Worm (Caenorhabditis elegans) whole organism, late embryonic: ENCODE measurements around the gene cyn-10.
A peak's percentile ranks its signal among the peaks of the same experiment; 100 is the strongest.

ENCODE experiments used
- C08G9.2 ChIP-seq: sonication (generic microtip); optimal IDR thresholded peaks from 2 replicates; lab custom pipeline; 2016; ENCODE audit warnings: mild to moderate bottlenecking, missing genetic modification characterization, moderate library complexity, missing compliant biosample characterization
- C38D4.7 ChIP-seq: fragments of 200-800 bp; sonication (Bioruptor generic); optimal IDR thresholded peaks from 2 replicates; lab custom pipeline; 2018; ENCODE audit warnings: mild to moderate bottlenecking, missing genetic modification characterization, moderate library complexity, missing compliant biosample characterization
- F13H6.1 ChIP-seq: sonication (generic microtip); optimal IDR thresholded peaks from 2 replicates; lab custom pipeline; 2016; ENCODE audit warnings: missing genetic modification characterization, missing compliant biosample characterization
- K09A11.1 ChIP-seq: sonication (generic microtip); optimal IDR thresholded peaks from 2 replicates; lab custom pipeline; 2017; ENCODE audit warnings: antibody characterized with exemption, mild to moderate bottlenecking, missing genetic modification characterization, missing compliant biosample characterization; ENCODE audit not compliant: insufficient read depth
- Y22D7AL.16 ChIP-seq: sonication (generic microtip); optimal IDR thresholded peaks from 2 replicates; lab custom pipeline; 2016; ENCODE audit warnings: missing genetic modification characterization, missing compliant biosample characterization
- ahr-1 ChIP-seq: sonication (generic microtip); optimal IDR thresholded peaks from 2 replicates; lab custom pipeline; 2016; ENCODE audit warnings: missing genetic modification characterization, missing compliant biosample characterization
- ama-1 ChIP-seq: fragments of 150-350 bp; optimal IDR thresholded peaks from 2 replicates; lab custom pipeline; 2014
- ceh-18 ChIP-seq: sonication (generic microtip); optimal IDR thresholded peaks from 2 replicates; lab custom pipeline; 2016; ENCODE audit warnings: missing genetic modification characterization, missing compliant biosample characterization
- ceh-19 ChIP-seq: fragments of 200-800 bp; sonication (Bioruptor generic); optimal IDR thresholded peaks from 2 replicates; lab custom pipeline; 2018; ENCODE audit warnings: mild to moderate bottlenecking, missing genetic modification characterization, missing compliant biosample characterization
- ceh-2 ChIP-seq: sonication (generic microtip); optimal IDR thresholded peaks from 2 replicates; lab custom pipeline; 2016; ENCODE audit warnings: missing genotype, missing genetic modification characterization, missing compliant biosample characterization
- ceh-22 ChIP-seq: sonication (generic microtip); optimal IDR thresholded peaks from 2 replicates; lab custom pipeline; 2017; ENCODE audit warnings: missing biosample characterization, missing genetic modification characterization
- ceh-24 ChIP-seq: sonication (generic microtip); optimal IDR thresholded peaks from 2 replicates; lab custom pipeline; 2016; ENCODE audit warnings: mild to moderate bottlenecking, missing genetic modification characterization, missing compliant biosample characterization
- ceh-45 ChIP-seq: fragments of 200-800 bp; sonication (Bioruptor generic); IDR thresholded peaks from 2 replicates; pipeline ENCODE4 v1.3.6; 2022; ENCODE audit warnings: missing genetic modification reagents, missing genetic modification characterization, missing compliant biosample characterization
- ceh-6 ChIP-seq: fragments of 200-800 bp; sonication (Bioruptor generic); optimal IDR thresholded peaks from 2 replicates; lab custom pipeline; 2018; ENCODE audit warnings: mild to moderate bottlenecking, missing genetic modification characterization, missing compliant biosample characterization
- ceh-9 ChIP-seq: sonication (generic microtip); optimal IDR thresholded peaks from 2 replicates; lab custom pipeline; 2016; ENCODE audit warnings: mild to moderate bottlenecking, missing genetic modification characterization, inconsistent platforms, missing compliant biosample characterization
- che-1 ChIP-seq: sonication (generic microtip); optimal IDR thresholded peaks from 2 replicates; lab custom pipeline; 2016; ENCODE audit warnings: mild to moderate bottlenecking, missing genetic modification characterization, missing compliant biosample characterization
- dmd-4 ChIP-seq: sonication (generic microtip); optimal IDR thresholded peaks from 2 replicates; lab custom pipeline; 2016; ENCODE audit warnings: borderline replicate concordance, missing genetic modification characterization, missing compliant biosample characterization
- dve-1 ChIP-seq: sonication (generic microtip); optimal IDR thresholded peaks from 2 replicates; lab custom pipeline; 2017; ENCODE audit warnings: antibody characterized with exemption, mild to moderate bottlenecking, missing genetic modification characterization, missing compliant biosample characterization
- elt-2 ChIP-seq: sonication (generic microtip); optimal IDR thresholded peaks from 2 replicates; lab custom pipeline; 2016; ENCODE audit warnings: missing genetic modification reagents, missing genetic modification characterization, missing compliant biosample characterization
- ets-4 ChIP-seq: sonication (generic microtip); optimal IDR thresholded peaks from 2 replicates; lab custom pipeline; 2016; ENCODE audit warnings: missing genetic modification characterization, missing compliant biosample characterization
- fax-1 ChIP-seq: sonication (generic microtip); optimal IDR thresholded peaks from 2 replicates; lab custom pipeline; 2016; ENCODE audit warnings: missing genotype, missing genetic modification characterization, missing compliant biosample characterization
- fkh-10 ChIP-seq: fragments of 150-350 bp; optimal IDR thresholded peaks from 2 replicates; lab custom pipeline; 2014; ENCODE audit warnings: missing biosample characterization, missing genetic modification reagents, missing genetic modification characterization
- gmeb-2 ChIP-seq: sonication (generic microtip); optimal IDR thresholded peaks from 2 replicates; lab custom pipeline; 2016; ENCODE audit warnings: missing genetic modification characterization, inconsistent platforms, missing compliant biosample characterization
- hlh-13 ChIP-seq: fragments of 200-800 bp; sonication (Bioruptor generic); optimal IDR thresholded peaks from 2 replicates; lab custom pipeline; 2018; ENCODE audit warnings: mild to moderate bottlenecking, missing genetic modification characterization, missing compliant biosample characterization
- hlh-15 ChIP-seq: sonication (generic microtip); optimal IDR thresholded peaks from 2 replicates; lab custom pipeline; 2016; ENCODE audit warnings: missing genetic modification characterization, missing compliant biosample characterization
- hlh-30 ChIP-seq: sonication (generic microtip); optimal IDR thresholded peaks from 2 replicates; lab custom pipeline; 2017; ENCODE audit warnings: antibody characterized with exemption, missing genetic modification characterization, missing compliant biosample characterization; ENCODE audit not compliant: insufficient read depth
- hlh-8 ChIP-seq: sonication (generic microtip); optimal IDR thresholded peaks from 2 replicates; lab custom pipeline; 2016; ENCODE audit warnings: missing genotype, missing genetic modification characterization, missing compliant biosample characterization
- lin-11 ChIP-seq: fragments of 200-800 bp; sonication (Bioruptor generic); optimal IDR thresholded peaks from 2 replicates; lab custom pipeline; 2018; ENCODE audit warnings: mild to moderate bottlenecking, missing genetic modification characterization, missing compliant biosample characterization
- nhr-232 ChIP-seq: sonication (generic microtip); optimal IDR thresholded peaks from 2 replicates; lab custom pipeline; 2016; ENCODE audit warnings: missing genetic modification characterization, missing compliant biosample characterization
- pag-3 ChIP-seq: sonication (generic microtip); optimal IDR thresholded peaks from 2 replicates; lab custom pipeline; 2016; ENCODE audit warnings: missing compliant biosample characterization, missing genetic modification characterization, borderline replicate concordance
- pat-9 ChIP-seq: fragments of 200-800 bp; sonication (Bioruptor generic); optimal IDR thresholded peaks from 2 replicates; lab custom pipeline; 2018; ENCODE audit warnings: mild to moderate bottlenecking, missing genetic modification characterization, moderate library complexity, missing compliant biosample characterization
- pax-1 ChIP-seq: fragments of 150-350 bp; optimal IDR thresholded peaks from 2 replicates; lab custom pipeline; 2014; ENCODE audit warnings: missing biosample characterization, missing genetic modification characterization
- pha-2 ChIP-seq: sonication (generic microtip); optimal IDR thresholded peaks from 2 replicates; lab custom pipeline; 2017; ENCODE audit warnings: mild to moderate bottlenecking, missing genetic modification characterization, missing compliant biosample characterization
- pqm-1 ChIP-seq: sonication (generic microtip); optimal IDR thresholded peaks from 2 replicates; lab custom pipeline; 2016; ENCODE audit warnings: missing genetic modification characterization, missing compliant biosample characterization
- rnt-1 ChIP-seq: sonication (generic microtip); optimal IDR thresholded peaks from 2 replicates; lab custom pipeline; 2016; ENCODE audit warnings: missing genetic modification characterization, missing compliant biosample characterization
- sdc-2 ChIP-seq: sonication (generic microtip); optimal IDR thresholded peaks from 2 replicates; lab custom pipeline; 2016; ENCODE audit warnings: missing genotype, missing genetic modification characterization, missing compliant biosample characterization
- sox-4 ChIP-seq: sonication (generic microtip); optimal IDR thresholded peaks from 2 replicates; lab custom pipeline; 2017; ENCODE audit warnings: mild to moderate bottlenecking, missing genetic modification characterization, inconsistent platforms, missing compliant biosample characterization
- syd-9 ChIP-seq: sonication (generic microtip); optimal IDR thresholded peaks from 2 replicates; lab custom pipeline; 2016; ENCODE audit warnings: mild to moderate bottlenecking, missing genetic modification characterization, moderate library complexity, missing compliant biosample characterization
- tbx-2 ChIP-seq: sonication (generic microtip); optimal IDR thresholded peaks from 2 replicates; lab custom pipeline; 2016; ENCODE audit warnings: missing genetic modification characterization, missing compliant biosample characterization
- tbx-7 ChIP-seq: sonication (generic microtip); optimal IDR thresholded peaks from 2 replicates; lab custom pipeline; 2016; ENCODE audit warnings: missing genotype, missing genetic modification characterization, missing compliant biosample characterization
- unc-3 ChIP-seq, 2 experiments: fragments of 200-800 bp in 1 of 2; sonication (Bioruptor generic) in 1 of 2; sonication (generic microtip) in 1 of 2; conservative IDR thresholded peaks in 1 of 2; optimal IDR thresholded peaks in 1 of 2; 2 replicates each; pipeline versions ENCODE4 v1.3.6 to Lab custom; 2016 to 2022; ENCODE audit warnings: missing compliant biosample characterization in 2 of 2, missing genetic modification characterization in 2 of 2, missing genetic modification reagents in 1 of 2
- unc-42 ChIP-seq: sonication (generic microtip); optimal IDR thresholded peaks from 2 replicates; lab custom pipeline; 2016; ENCODE audit warnings: missing genotype, missing genetic modification characterization, missing compliant biosample characterization
- unc-55 ChIP-seq: sonication (generic microtip); optimal IDR thresholded peaks from 2 replicates; lab custom pipeline; 2017; ENCODE audit warnings: missing biosample characterization, missing genetic modification reagents, missing genetic modification characterization
- unc-86 ChIP-seq: sonication (generic microtip); optimal IDR thresholded peaks from 2 replicates; lab custom pipeline; 2016; ENCODE audit warnings: missing genetic modification characterization, missing compliant biosample characterization

cyn-10 gene

DNA sequence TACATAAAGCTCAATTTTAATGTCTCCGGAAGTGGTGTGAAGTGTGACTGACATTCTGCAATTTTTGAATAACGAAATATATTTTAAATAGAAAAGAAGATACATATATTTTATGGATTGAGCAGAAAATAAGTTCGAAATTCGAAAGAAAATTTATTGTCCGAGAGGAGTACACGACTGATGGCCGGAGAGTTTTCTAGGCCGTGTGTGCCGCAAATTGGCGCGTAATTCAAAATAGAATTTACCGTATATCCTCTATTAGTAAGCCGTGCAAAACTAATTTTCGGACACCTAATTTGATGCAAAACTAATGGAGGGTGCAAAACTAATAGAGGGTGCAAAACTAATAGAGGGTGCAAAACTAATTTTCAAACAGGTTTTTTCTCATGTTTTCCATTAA lies at the start of gene cyn-10 (continued):
- TF ChIP-seq sox-4 (tag; lab: Kevin White, UChicago) (no peak), hlh-15 (tag; lab: Kevin White, UChicago) (no peak), hlh-13 (peak; percentile 44), C38D4.7 (GFP tag; lab: Kevin White, UChicago) (no peak), unc-3 (GFP tag; conservative IDR thresholded peaks at IDR 0.05; lab: Robert Waterston, UW) (peak; percentile 61), unc-3 (tag; optimal IDR thresholded peaks at IDR 0.05; lab: Kevin White, UChicago) (peak; percentile 21), fax-1 (tag; lab: Kevin White, UChicago) (peak; percentile 69), gmeb-2 (tag; lab: Kevin White, UChicago) (peak; percentile 50), ceh-22 (tag; lab: Kevin White, UChicago) (no peak), F13H6.1 (tag; lab: Kevin White, UChicago) (peak; percentile 29), dve-1 (tag; lab: Kevin White, UChicago) (no peak), ceh-45 (no peak), hlh-8 (tag; lab: Kevin White, UChicago) (peak; percentile 91), rnt-1 (tag; lab: Kevin White, UChicago) (peak; percentile 80), ama-1 (lab: Kevin White, UChicago) (no peak), K09A11.1 (tag; lab: Kevin White, UChicago) (no peak)

DNA sequence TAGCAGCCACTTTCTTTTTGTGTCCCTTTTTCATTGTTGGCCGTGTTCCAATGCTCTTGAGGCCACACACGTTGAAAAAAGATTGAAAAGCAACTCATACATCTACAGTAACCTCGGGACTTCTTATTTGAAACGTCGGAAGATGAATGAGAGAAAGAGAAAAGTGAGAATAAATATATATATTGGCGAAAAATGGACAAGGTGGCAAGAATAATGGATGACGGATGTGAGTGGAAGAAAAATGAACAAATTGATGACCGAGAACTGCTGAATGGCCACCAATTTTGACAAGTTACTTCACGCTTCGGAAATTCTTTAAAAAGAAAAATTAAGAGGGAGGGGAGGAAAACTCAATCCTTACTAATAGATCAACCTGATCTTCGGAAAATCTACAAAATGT lies 45.0 kb upstream of the cyn-10 start:
- TF ChIP-seq unc-42 (tag; lab: Kevin White, UChicago) (no peak), nhr-232 (tag; lab: Kevin White, UChicago) (no peak), ceh-2 (no peak), ceh-24 (tag; lab: Kevin White, UChicago) (no peak), fkh-10 (GFP tag; lab: Kevin White, UChicago) (no peak), sdc-2 (tag; lab: Kevin White, UChicago) (no peak), ceh-19 (GFP tag; lab: Kevin White, UChicago) (no peak), dmd-4 (tag; lab: Kevin White, UChicago) (no peak), lin-11 (tag; lab: Kevin White, UChicago) (no peak), unc-55 (GFP tag; lab: Kevin White, UChicago) (no peak), hlh-30 (tag; lab: Kevin White, UChicago) (no peak), ahr-1 (tag; lab: Kevin White, UChicago) (no peak), hlh-13 (no peak), elt-2 (tag; lab: Kevin White, UChicago) (no peak), tbx-2 (no peak), pha-2 (tag; lab: Kevin White, UChicago) (no peak), F13H6.1 (tag; lab: Kevin White, UChicago) (no peak), ceh-9 (tag; lab: Kevin White, UChicago) (no peak), K09A11.1 (tag; lab: Kevin White, UChicago) (no peak)

DNA sequence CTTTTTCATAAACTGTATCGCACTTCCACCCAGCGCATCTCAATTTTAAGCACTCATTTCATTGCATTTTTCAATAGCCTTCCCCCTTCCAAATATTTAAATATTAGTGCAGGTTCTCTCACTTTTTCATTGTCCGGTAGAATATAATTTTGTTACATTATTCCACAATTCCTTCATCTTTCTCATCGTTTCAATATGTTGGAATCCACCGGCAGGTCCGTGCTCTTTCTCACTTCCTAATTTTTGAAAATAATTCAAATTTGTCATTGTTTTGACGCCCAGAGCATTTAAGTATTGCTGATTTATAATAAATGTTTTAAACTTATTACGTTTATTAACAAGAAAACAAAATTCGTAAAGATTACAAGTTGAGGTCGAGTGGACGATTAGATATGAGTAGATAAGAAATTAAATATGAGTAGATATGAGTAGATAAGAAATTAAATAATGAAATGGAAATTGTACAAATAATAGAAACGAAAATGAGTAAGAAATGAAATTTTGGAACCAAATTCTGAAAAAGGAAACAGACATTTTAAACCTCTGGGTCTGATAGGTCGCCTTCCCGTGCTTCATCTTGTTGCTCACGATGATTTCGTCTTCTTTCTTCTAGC lies 42.0 kb upstream of the cyn-10 start:
- no peak for TF ChIP-seq ceh-6 (GFP tag; lab: Kevin White, UChicago)
- TF ChIP-seq elt-2 (tag; lab: Kevin White, UChicago) = peak; percentile 55
- no peak for TF ChIP-seq ets-4 (tag; lab: Kevin White, UChicago)

DNA sequence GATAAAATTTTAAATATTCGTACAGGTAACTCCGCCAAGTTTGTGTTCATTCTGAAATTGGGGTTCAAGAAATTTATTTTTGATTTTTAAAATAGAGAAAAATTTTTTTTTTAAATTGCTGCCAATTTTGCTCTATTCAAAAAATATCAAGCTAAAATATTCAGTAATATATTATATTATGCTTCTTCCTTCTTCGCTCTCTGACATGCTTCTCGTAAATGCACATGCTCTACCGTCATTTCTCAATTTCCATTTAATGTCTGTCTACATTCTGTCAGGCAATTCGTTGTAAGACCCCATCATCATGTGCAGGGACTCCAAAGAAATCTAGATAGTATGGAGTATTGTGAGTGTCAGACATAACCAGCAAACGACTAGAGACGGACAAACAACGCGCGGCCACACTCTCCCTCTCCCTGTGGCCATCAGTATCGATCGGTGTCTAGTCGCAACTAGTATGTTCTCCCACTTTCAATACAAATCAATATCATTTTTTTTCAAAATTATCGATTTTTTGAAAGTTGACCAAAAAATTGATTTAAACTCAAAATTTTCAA lies 38.2 kb upstream of the cyn-10 start, which contains the start of the genes malt-1 and ceh-38:
Gene malt-1 (minus strand): TSS at position 51 of the 557 bp plus-strand sequence.
Gene ceh-38 (plus strand): TSS at position 277 of the 557 bp plus-strand sequence.
- TF ChIP-seq pat-9 (tag; lab: Kevin White, UChicago) = no peak
- TF ChIP-seq tbx-7 = no peak
- TF ChIP-seq pag-3 = no peak
- peak; percentile 47 for TF ChIP-seq ceh-6 (GFP tag; lab: Kevin White, UChicago)
- TF ChIP-seq ceh-45 = no peak
- no peak for TF ChIP-seq pqm-1
- no peak for TF ChIP-seq syd-9 (tag; lab: Kevin White, UChicago)
- TF ChIP-seq ets-4 (tag; lab: Kevin White, UChicago) = peak; percentile 19
- TF ChIP-seq ahr-1 (tag; lab: Kevin White, UChicago) = no peak
- peak; percentile 47 for TF ChIP-seq unc-86 (tag; lab: Kevin White, UChicago)
- no peak for TF ChIP-seq Y22D7AL.16 (tag; lab: Kevin White, UChicago)
- peak; percentile 69 for TF ChIP-seq pax-1 (tag; lab: Kevin White, UChicago)
- peak; percentile 92 for TF ChIP-seq hlh-30 (tag; lab: Kevin White, UChicago)
- no peak for TF ChIP-seq pha-2 (tag; lab: Kevin White, UChicago)
- peak; percentile 80 for TF ChIP-seq ceh-18 (tag; lab: Kevin White, UChicago)
- no peak for TF ChIP-seq che-1
- TF ChIP-seq rnt-1 (tag; lab: Kevin White, UChicago) = peak; percentile 51
- TF ChIP-seq fax-1 (tag; lab: Kevin White, UChicago) = no peak
- TF ChIP-seq dve-1 (tag; lab: Kevin White, UChicago) = peak; percentile 68
- no peak for TF ChIP-seq C08G9.2 (tag; lab: Kevin White, UChicago)
